Worm (Caenorhabditis elegans): ENCODE data around the gene srw-31.

- TF ChIP-seq sea-2 (GFP tag; optimal IDR thresholded peaks at IDR 0.05) (no peak), nhr-76 (tag; optimal IDR thresholded peaks at IDR 0.05) (no peak), nfya-1 (tag; optimal IDR thresholded peaks at IDR 0.05; ENCODE audit: insufficient read depth) (no peak), unc-62 (GFP tag; optimal IDR thresholded peaks at IDR 0.05) (no peak), ZK546.5 (tag; optimal IDR thresholded peaks at IDR 0.05) (no peak), jun-1 (tag; optimal IDR thresholded peaks at IDR 0.05) (no peak), fkh-10 (GFP tag; optimal IDR thresholded peaks at IDR 0.05) (no peak), lin-39 (tag; optimal IDR thresholded peaks at IDR 0.05) (no peak), skn-1 (tag; optimal IDR thresholded peaks at IDR 0.05) (no peak), fos-1 (tag; optimal IDR thresholded peaks at IDR 0.05) (no peak), nhr-23 (tag; optimal IDR thresholded peaks at IDR 0.05) (no peak), tbx-2 (tag; optimal IDR thresholded peaks at IDR 0.05) (no peak), ama-1 (optimal IDR thresholded peaks at IDR 0.05) (no peak)
These were observed 42.2 kb downstream of the srw-31 start for ce11 chrV:17548635-17549034.

Measured in whole organism, L3 larva.